Fruit fly (Drosophila melanogaster) whole organism, embryonic: Measurements from ENCODE around the gene Gorab.
A peak's percentile ranks its signal among the peaks of the same experiment; 100 is the strongest.

Experiments
- Aef1 ChIP-seq: fragments of 200-800 bp; sonication (Bioruptor generic); IDR thresholded peaks from 3 replicates; pipeline ENCODE4 v1.3.6; 2022; ENCODE audit warnings: missing biosample characterization, missing genetic modification characterization
- Bdp1 ChIP-seq: fragments of 200-800 bp; sonication (Bioruptor generic); optimal IDR thresholded peaks from 3 replicates; lab custom pipeline; 2016; ENCODE audit warnings: missing biosample characterization, missing genetic modification characterization
- CG10565 ChIP-seq: fragments of 200-800 bp; sonication (Bioruptor generic); optimal IDR thresholded peaks from 3 replicates; lab custom pipeline; 2016; ENCODE audit warnings: missing biosample characterization, mild to moderate bottlenecking, missing genetic modification characterization
- CG12769 ChIP-seq: fragments of 200-800 bp; sonication (Bioruptor generic); optimal IDR thresholded peaks from 2 replicates; lab custom pipeline; 2019; ENCODE audit warnings: missing biosample characterization, mild to moderate bottlenecking, missing genetic modification characterization, moderate library complexity
- CG13894 ChIP-seq: fragments of 200-800 bp; sonication (Bioruptor generic); optimal IDR thresholded peaks from 3 replicates; lab custom pipeline; 2018; ENCODE audit warnings: missing biosample characterization, mild to moderate bottlenecking, missing genetic modification characterization, moderate library complexity
- CG17328 ChIP-seq: fragments of 200-800 bp; sonication (Bioruptor generic); IDR thresholded peaks from 2 replicates; pipeline ENCODE4 v1.3.6; 2022; ENCODE audit warnings: missing biosample characterization, missing genetic modification characterization
- CG17359 ChIP-seq: fragments of 200-800 bp; sonication (Bioruptor generic); optimal IDR thresholded peaks from 3 replicates; lab custom pipeline; 2018; ENCODE audit warnings: missing biosample characterization, mild to moderate bottlenecking, missing genetic modification characterization, moderate library complexity
- CG18599 ChIP-seq: fragments of 200-800 bp; sonication (Bioruptor generic); optimal IDR thresholded peaks from 3 replicates; lab custom pipeline; 2017; ENCODE audit warnings: missing biosample characterization, missing genetic modification characterization, mild to moderate bottlenecking, moderate library complexity, missing genetic modification reagents
- CG18764 ChIP-seq: fragments of 200-800 bp; sonication (Bioruptor generic); optimal IDR thresholded peaks from 3 replicates; lab custom pipeline; 2016; ENCODE audit warnings: missing biosample characterization, missing genetic modification characterization
- CG31224 ChIP-seq: fragments of 200-800 bp; sonication (Bioruptor generic); IDR thresholded peaks from 2 replicates; pipeline ENCODE4 v1.3.6; 2022; ENCODE audit warnings: missing biosample characterization, missing genetic modification characterization
- CG34422 ChIP-seq: fragments of 200-800 bp; sonication (Bioruptor generic); IDR thresholded peaks from 3 replicates; pipeline ENCODE4 v1.3.6; 2022; ENCODE audit warnings: missing biosample characterization, missing genetic modification characterization
- CG4282 ChIP-seq: fragments of 200-800 bp; sonication (Bioruptor generic); optimal IDR thresholded peaks from 2 replicates; lab custom pipeline; 2016; ENCODE audit warnings: missing biosample characterization, missing genetic modification characterization
- CG4707 ChIP-seq: fragments of 200-800 bp; sonication (Bioruptor generic); optimal IDR thresholded peaks from 2 replicates; lab custom pipeline; 2018; ENCODE audit warnings: missing biosample characterization, mild to moderate bottlenecking, missing genetic modification characterization, moderate library complexity
- CG5245 ChIP-seq: fragments of 200-800 bp; sonication (Bioruptor generic); optimal IDR thresholded peaks from 3 replicates; lab custom pipeline; 2016; ENCODE audit warnings: missing biosample characterization, missing genetic modification characterization
- CG8089 ChIP-seq: fragments of 200-800 bp; sonication (Bioruptor generic); optimal IDR thresholded peaks from 3 replicates; lab custom pipeline; 2016; ENCODE audit warnings: missing biosample characterization, missing genetic modification characterization
- D19B ChIP-seq: fragments of 200-800 bp; sonication (Bioruptor generic); optimal IDR thresholded peaks from 2 replicates; lab custom pipeline; 2017; ENCODE audit warnings: missing biosample characterization, mild to moderate bottlenecking, missing genetic modification characterization
- Deaf1 ChIP-seq: fragments of 200-800 bp; optimal IDR thresholded peaks from 3 replicates; lab custom pipeline; 2019; ENCODE audit warnings: missing biosample characterization, mild to moderate bottlenecking, missing genetic modification characterization, moderate library complexity
- Doc3 ChIP-seq: fragments of 200-800 bp; sonication (Bioruptor generic); IDR thresholded peaks from 3 replicates; pipeline ENCODE4 v1.3.6; 2022; ENCODE audit warnings: missing biosample characterization, missing genetic modification characterization; ENCODE audit not compliant: partially characterized antibody
- Ets97D ChIP-seq: fragments of 200-800 bp; sonication (Bioruptor generic); optimal IDR thresholded peaks from 3 replicates; lab custom pipeline; 2016; ENCODE audit warnings: missing biosample characterization, missing genetic modification characterization
- HLH54F ChIP-seq: fragments of 200-800 bp; sonication (Bioruptor generic); optimal IDR thresholded peaks from 3 replicates; lab custom pipeline; 2016; ENCODE audit warnings: missing biosample characterization, missing genetic modification characterization
- Hand ChIP-seq: fragments of 200-800 bp; sonication (Bioruptor generic); optimal IDR thresholded peaks from 2 replicates; lab custom pipeline; 2017; ENCODE audit warnings: mild to moderate bottlenecking, missing biosample characterization, missing genetic modification reagents, missing genetic modification characterization
- HmgD ChIP-seq: fragments of 200-800 bp; sonication (Bioruptor generic); optimal IDR thresholded peaks from 3 replicates; lab custom pipeline; 2016; ENCODE audit warnings: missing biosample characterization, missing genetic modification characterization
- Hr3 ChIP-seq: fragments of 200-800 bp; sonication (Bioruptor generic); optimal IDR thresholded peaks from 3 replicates; lab custom pipeline; 2016; ENCODE audit warnings: missing biosample characterization, missing genetic modification characterization
- Mad ChIP-seq: fragments of 200-800 bp; sonication (Bioruptor generic); optimal IDR thresholded peaks from 2 replicates; lab custom pipeline; 2016; ENCODE audit warnings: missing biosample characterization, missing genetic modification characterization
- Max ChIP-seq: fragments of 200-800 bp; sonication (Bioruptor generic); optimal IDR thresholded peaks from 2 replicates; lab custom pipeline; 2016; ENCODE audit warnings: missing biosample characterization, mild to moderate bottlenecking, missing genetic modification characterization
- Pdp1 ChIP-seq, 2 experiments: fragments of 200-800 bp; sonication (Bioruptor generic); optimal IDR thresholded peaks; 3 replicates each; lab custom pipeline; 2016; ENCODE audit warnings: missing biosample characterization in 2 of 2, missing genetic modification characterization in 2 of 2, mild to moderate bottlenecking in 1 of 2, moderate library complexity in 1 of 2
- TFAM ChIP-seq: fragments of 200-800 bp; sonication (Bioruptor generic); optimal IDR thresholded peaks from 2 replicates; lab custom pipeline; 2017; ENCODE audit warnings: missing biosample characterization, missing genetic modification characterization, inconsistent platforms
- abd-A ChIP-seq: fragments of 200-800 bp; sonication (Bioruptor generic); optimal IDR thresholded peaks from 3 replicates; lab custom pipeline; 2019; ENCODE audit warnings: missing biosample characterization, mild to moderate bottlenecking, missing genetic modification characterization, moderate library complexity
- ash1 ChIP-seq: fragments of 200-800 bp; sonication (Bioruptor generic); optimal IDR thresholded peaks from 2 replicates; lab custom pipeline; 2018; ENCODE audit warnings: missing biosample characterization, mild to moderate bottlenecking, missing genetic modification characterization
- bsh ChIP-seq, 2 experiments: fragments of 200-800 bp; sonication (Bioruptor generic); optimal IDR thresholded peaks; 2 replicates each; lab custom pipeline; 2017 to 2018; ENCODE audit warnings: mild to moderate bottlenecking in 2 of 2, missing biosample characterization in 2 of 2, missing genetic modification characterization in 2 of 2, moderate library complexity in 1 of 2
- cg ChIP-seq: fragments of 200-800 bp; sonication (Bioruptor generic); optimal IDR thresholded peaks from 3 replicates; lab custom pipeline; 2019; ENCODE audit warnings: missing biosample characterization, mild to moderate bottlenecking, missing genetic modification characterization, moderate library complexity
- chinmo ChIP-seq: fragments of 200-800 bp; sonication (Bioruptor generic); IDR thresholded peaks from 4 replicates; pipeline ENCODE4 v1.3.6; 2022; ENCODE audit warnings: missing biosample characterization, missing genetic modification characterization; ENCODE audit not compliant: partially characterized antibody
- dmrt11E ChIP-seq: fragments of 200-800 bp; sonication (Bioruptor generic); optimal IDR thresholded peaks from 3 replicates; lab custom pipeline; 2018; ENCODE audit warnings: missing biosample characterization, mild to moderate bottlenecking, missing genetic modification characterization, moderate library complexity
- h ChIP-seq: fragments of >200 bp; optimal IDR thresholded peaks from 2 replicates; lab custom pipeline; 2017
- inv ChIP-seq: fragments of 200-800 bp; sonication (Bioruptor generic); IDR thresholded peaks from 2 replicates; pipeline ENCODE4 v1.3.6; 2022; ENCODE audit warnings: missing biosample characterization, missing genetic modification characterization; ENCODE audit not compliant: partially characterized antibody
- jigr1 ChIP-seq: fragments of 200-800 bp; sonication (Bioruptor generic); IDR thresholded peaks from 3 replicates; pipeline ENCODE4 v1.3.6; 2022; ENCODE audit warnings: missing biosample characterization, missing genetic modification characterization
- kah ChIP-seq: fragments of 200-800 bp; sonication (Bioruptor generic); optimal IDR thresholded peaks from 2 replicates; lab custom pipeline; 2018; ENCODE audit warnings: missing biosample characterization, mild to moderate bottlenecking, missing genetic modification characterization
- lov ChIP-seq, 2 experiments: fragments of 200-800 bp in 1 of 2; fragments of >200 bp in 1 of 2; sonication (Bioruptor generic) in 1 of 2; IDR thresholded peaks in 1 of 2; optimal IDR thresholded peaks in 1 of 2; 2 replicates in 1 of 2; 3 replicates in 1 of 2; pipeline versions ENCODE4 v1.3.6 to Lab custom; 2017 to 2022; ENCODE audit warnings: missing biosample characterization in 1 of 2, missing genetic modification characterization in 1 of 2
- mirr ChIP-seq: fragments of 200-800 bp; sonication (Bioruptor generic); optimal IDR thresholded peaks from 3 replicates; lab custom pipeline; 2018; ENCODE audit warnings: missing biosample characterization, mild to moderate bottlenecking, missing genetic modification characterization
- pan ChIP-seq, 4 experiments: fragments of >200 bp in 3 of 4; fragments of 200-800 bp in 1 of 4; sonication (Bioruptor generic) in 1 of 4; optimal IDR thresholded peaks in 3 of 4; IDR thresholded peaks in 1 of 4; 2 replicates each; pipeline versions ENCODE4 v1.3.6 to Lab custom; 2017 to 2022; ENCODE audit warnings: missing biosample characterization in 2 of 4, missing genetic modification characterization in 2 of 4, mixed read lengths in 1 of 4
- sd ChIP-seq: fragments of 200-800 bp; sonication (Bioruptor generic); optimal IDR thresholded peaks from 3 replicates; lab custom pipeline; 2018; ENCODE audit warnings: missing biosample characterization, mild to moderate bottlenecking, missing genetic modification characterization, moderate library complexity
- slp2 ChIP-seq: fragments of 200-800 bp; sonication (Bioruptor generic); optimal IDR thresholded peaks from 2 replicates; lab custom pipeline; 2016; ENCODE audit warnings: missing biosample characterization, missing genetic modification characterization
- sug ChIP-seq: fragments of 200-800 bp; optimal IDR thresholded peaks from 2 replicates; lab custom pipeline; 2019; ENCODE audit warnings: missing biosample characterization, mild to moderate bottlenecking, missing genetic modification characterization, moderate library complexity
- tio ChIP-seq: fragments of 200-800 bp; sonication (Bioruptor generic); optimal IDR thresholded peaks from 2 replicates; lab custom pipeline; 2017; ENCODE audit warnings: missing biosample characterization, missing genetic modification characterization, inconsistent platforms
- vvl ChIP-seq: fragments of 200-800 bp; sonication (Bioruptor generic); IDR thresholded peaks from 2 replicates; pipeline ENCODE4 v1.3.6; 2022; ENCODE audit warnings: missing biosample characterization, missing genetic modification characterization
- zf30C ChIP-seq: fragments of 200-800 bp; sonication (Bioruptor generic); optimal IDR thresholded peaks from 3 replicates; lab custom pipeline; 2018; ENCODE audit warnings: missing biosample characterization, mild to moderate bottlenecking, missing genetic modification characterization

Gene Gorab

dm6 chr3L:17400911-17401310 is 27.7 kb downstream of the Gorab start:
- TF ChIP-seq CG5245 (no peak), HLH54F (GFP tag; lab: Kevin White, UChicago) (no peak), dmrt11E (tag; lab: Kevin White, UChicago) (no peak), Deaf1 (no peak), Mad (GFP tag; lab: Kevin White, UChicago) (no peak), CG4282 (GFP tag; lab: Kevin White, UChicago) (no peak), Max (no peak)

dm6 chr3L:17399014-17399413 is 29.6 kb downstream of the Gorab start:
- TF ChIP-seq jigr1 (GFP tag; lab: Robert Waterston, UW) (no peak), CG18764 (no peak), abd-A (peak; percentile 81), CG18599 (no peak), h (no peak), CG10565 (GFP tag; lab: Kevin White, UChicago) (no peak), HmgD (no peak), Bdp1 (GFP tag; lab: Kevin White, UChicago) (no peak), pan (optimal IDR thresholded peaks at IDR 0.05; lab: Kevin White, UChicago) (no peak), pan (GFP tag; optimal IDR thresholded peaks at IDR 0.05 in 1 of 2, IDR thresholded peaks at IDR 0.05 in 1 of 2) (no peak), Doc3 (GFP tag; lab: Robert Waterston, UW) (no peak), CG34422 (no peak), zf30C (GFP tag; lab: Kevin White, UChicago) (no peak), CG4707 (GFP tag; lab: Kevin White, UChicago) (no peak), Pdp1 (GFP tag; optimal IDR thresholded peaks at IDR 0.05; lab: Kevin White, UChicago) (no peak), Hand (GFP tag; lab: Kevin White, UChicago) (no peak), sd (peak; percentile 7), cg (GFP tag; lab: Kevin White, UChicago) (no peak)

dm6 chr3L:17394435-17395017 is 34.1 kb downstream of the Gorab start:
- TF ChIP-seq sd (peak; percentile 42), chinmo (peak; percentile 87; the same call in 3 of the 4 replicates), cg (GFP tag; lab: Kevin White, UChicago) (peak; percentile 49), Hr3 (no peak), CG31224 (GFP tag; lab: Robert Waterston, UW) (no peak), abd-A (peak; percentile 79), vvl (GFP tag; lab: Robert Waterston, UW) (peak; percentile 11; the same call in 1 of the 2 replicates), sug (tag; lab: Kevin White, UChicago) (peak; percentile 14), CG12769 (peak; percentile 15), CG13894 (tag; lab: Kevin White, UChicago) (peak; percentile 58)
- TF ChIP-seq, all 482 proteins: peak for 8

dm6 chr3L:17393098-17393497 is 35.5 kb downstream of the Gorab start:
- TF ChIP-seq slp2 (GFP tag; lab: Kevin White, UChicago) (no peak), Aef1 (no peak), abd-A (peak; percentile 67), inv (GFP tag; lab: Robert Waterston, UW) (no peak), CG13894 (tag; lab: Kevin White, UChicago) (peak; percentile 82), bsh (GFP tag; optimal IDR thresholded peaks at IDR 0.05; lab: Kevin White, UChicago) (no peak), CG8089 (GFP tag; lab: Kevin White, UChicago) (no peak), tio (GFP tag; lab: Kevin White, UChicago) (no peak), kah (no peak), CG17359 (tag; lab: Kevin White, UChicago) (no peak), lov (optimal IDR thresholded peaks at IDR 0.05; lab: Kevin White, UChicago) (no peak), lov (GFP tag; IDR thresholded peaks at IDR 0.05; lab: Robert Waterston, UW) (no peak), Ets97D (no peak), ash1 (GFP tag; lab: Kevin White, UChicago) (no peak), mirr (GFP tag; lab: Kevin White, UChicago) (no peak), TFAM (GFP tag; lab: Kevin White, UChicago) (no peak), chinmo (peak; percentile 68; the same call in 1 of the 4 replicates), CG17328 (GFP tag; lab: Robert Waterston, UW) (no peak), D19B (GFP tag; lab: Kevin White, UChicago) (no peak)
- TF ChIP-seq, all 482 proteins: peak for 3
